Worm (Caenorhabditis elegans): ENCODE measurements around the gene F38A1.15.

The F38A1.15 gene

DNA sequence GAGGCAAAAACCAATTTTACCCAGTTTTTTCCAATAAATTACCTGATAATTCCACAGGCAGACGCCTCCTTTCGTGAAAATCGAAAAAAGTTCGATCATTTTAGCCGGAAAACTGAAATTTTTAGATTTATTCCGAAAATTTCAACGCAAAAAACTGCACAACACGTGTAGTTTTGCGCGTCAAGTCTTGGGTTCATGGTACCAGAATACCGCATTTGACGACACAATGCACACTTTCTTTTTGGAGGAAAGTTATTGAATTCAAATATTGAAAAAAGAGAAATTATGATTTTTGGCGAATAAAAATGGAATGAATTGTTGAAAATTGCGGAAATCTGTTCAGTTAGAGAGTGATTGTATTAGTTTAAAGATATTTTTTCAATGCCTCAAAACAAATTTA is 3.5 kb downstream of the F38A1.15 start, which contains the start of gene F38A1.8:
F38A1.8 (minus strand) TSS at position 167 of the 400 bp plus-strand sequence.
- no peak for TF ChIP-seq ref-2 (tag; optimal IDR thresholded peaks at IDR 0.05)
- no peak for TF ChIP-seq che-1 (tag; optimal IDR thresholded peaks at IDR 0.05)
- TF ChIP-seq ceh-34 (tag; optimal IDR thresholded peaks at IDR 0.05), result no peak
- peak; percentile 29 for TF ChIP-seq nfya-1 (tag; optimal IDR thresholded peaks at IDR 0.05)
- TF ChIP-seq hlh-30 (tag; optimal IDR thresholded peaks at IDR 0.05; ENCODE audit: insufficient read depth), result peak; percentile 38

DNA sequence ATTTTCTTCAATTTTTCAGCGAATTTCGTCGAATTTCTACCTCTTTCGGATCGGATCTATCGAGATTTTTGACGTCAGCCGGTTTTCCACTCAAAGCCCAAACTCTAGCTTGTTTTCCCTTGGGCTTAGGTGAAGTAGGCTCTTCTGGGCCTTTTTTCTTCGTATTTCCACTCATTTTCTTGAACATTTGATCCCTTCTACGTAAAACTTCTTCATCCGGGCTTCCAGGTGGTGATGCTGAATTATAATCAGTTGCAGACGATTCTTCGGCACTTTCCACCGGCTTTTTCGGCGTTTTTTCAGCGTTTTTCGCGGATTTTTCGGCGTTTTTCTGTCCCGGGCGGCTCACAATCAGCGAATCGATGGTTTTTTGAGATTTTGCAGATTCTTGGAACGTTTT is 5.0 kb downstream of the F38A1.15 start:
- TF ChIP-seq tbx-2 (tag; optimal IDR thresholded peaks at IDR 0.05) (no peak), C08G9.2 (tag; optimal IDR thresholded peaks at IDR 0.05) (no peak), ceh-22 (tag; optimal IDR thresholded peaks at IDR 0.05) (no peak), ceh-31 (tag; optimal IDR thresholded peaks at IDR 0.05) (no peak)

DNA sequence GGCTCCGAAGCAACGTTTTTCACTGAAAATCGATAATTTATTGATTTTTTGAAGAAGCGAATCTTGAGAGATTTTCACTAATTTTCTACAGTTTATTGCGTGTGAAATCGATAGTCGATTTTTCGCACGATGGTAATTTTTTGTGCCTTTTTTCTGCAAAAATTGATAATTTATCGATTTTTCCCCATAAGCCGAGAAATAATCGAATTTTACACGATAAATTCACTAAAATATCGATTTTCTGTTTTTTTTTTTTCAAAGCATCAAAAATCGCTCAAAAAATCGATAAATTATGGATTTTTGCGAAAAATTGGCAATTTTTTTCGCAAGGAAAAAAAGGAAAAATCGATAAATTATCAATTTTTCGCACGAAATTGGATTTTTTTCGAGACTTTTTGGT is 7.4 kb downstream of the F38A1.15 start:
- TF ChIP-seq T23F11.4 (GFP tag; optimal IDR thresholded peaks at IDR 0.05) (no peak), C38D4.7 (GFP tag; optimal IDR thresholded peaks at IDR 0.05) (no peak), unc-3 (GFP tag; conservative IDR thresholded peaks at IDR 0.05) (no peak), unc-3 (tag; optimal IDR thresholded peaks at IDR 0.05) (no peak), ceh-48 (tag; optimal IDR thresholded peaks at IDR 0.05) (peak; percentile 10), lin-11 (tag; optimal IDR thresholded peaks at IDR 0.05) (no peak), sdc-2 (tag; optimal IDR thresholded peaks at IDR 0.05) (no peak)

ce11 chrIV:1234780-1235179 is 8.4 kb downstream of the F38A1.15 start:
- no peak for TF ChIP-seq rnt-1 (tag; optimal IDR thresholded peaks at IDR 0.05)
- no peak for TF ChIP-seq unc-42 (tag; optimal IDR thresholded peaks at IDR 0.05)
- TF ChIP-seq hlh-13 (GFP tag; optimal IDR thresholded peaks at IDR 0.05), result no peak
- no peak for TF ChIP-seq hlh-8 (tag; optimal IDR thresholded peaks at IDR 0.05)
- no peak for TF ChIP-seq ceh-2 (tag; optimal IDR thresholded peaks at IDR 0.05)
- TF ChIP-seq F13H6.1 (tag; optimal IDR thresholded peaks at IDR 0.05), result no peak
- TF ChIP-seq K09A11.1 (tag; optimal IDR thresholded peaks at IDR 0.05; ENCODE audit: insufficient read depth), result no peak
- TF ChIP-seq hlh-15 (tag; optimal IDR thresholded peaks at IDR 0.05), result no peak
- TF ChIP-seq eyg-1 (tag; optimal IDR thresholded peaks at IDR 0.05), result no peak

ce11 chrIV:1232419-1233145 is 10.6 kb downstream of the F38A1.15 start:
- TF ChIP-seq unc-55 (GFP tag; optimal IDR thresholded peaks at IDR 0.05), result no peak
- TF ChIP-seq tbx-7 (tag; optimal IDR thresholded peaks at IDR 0.05), result no peak
- TF ChIP-seq npax-4 (tag; optimal IDR thresholded peaks at IDR 0.05), result no peak
- no peak for TF ChIP-seq unc-86 (tag; optimal IDR thresholded peaks at IDR 0.05)
- no peak for TF ChIP-seq fax-1 (tag; optimal IDR thresholded peaks at IDR 0.05)
- no peak for TF ChIP-seq ztf-16 (tag; optimal IDR thresholded peaks at IDR 0.05)
- no peak for TF ChIP-seq ceh-2 (tag; optimal IDR thresholded peaks at IDR 0.05)
- no peak for TF ChIP-seq nhr-232 (tag; optimal IDR thresholded peaks at IDR 0.05)
- TF ChIP-seq ceh-30 (tag; optimal IDR thresholded peaks at IDR 0.05), result no peak
- no peak for TF ChIP-seq fkh-6 (tag; optimal IDR thresholded peaks at IDR 0.05)
- no peak for TF ChIP-seq gmeb-2 (tag; optimal IDR thresholded peaks at IDR 0.05)
- TF ChIP-seq K09A11.1 (tag; optimal IDR thresholded peaks at IDR 0.05; ENCODE audit: insufficient read depth), result no peak
- TF ChIP-seq ceh-9 (tag; optimal IDR thresholded peaks at IDR 0.05), result no peak
